Fruit fly (Drosophila melanogaster) whole organism, prepupa: Measurements from ENCODE around the gene Art8.

ENCODE experiments used
- Blimp-1 ChIP-seq: fragments of 200-800 bp; sonication (Bioruptor generic); optimal IDR thresholded peaks from 3 replicates; lab custom pipeline; 2017; ENCODE audit warnings: missing biosample characterization, missing genetic modification characterization, mild to moderate bottlenecking, moderate library complexity, missing genetic modification reagents
- CG10631 ChIP-seq: fragments of 200-800 bp; sonication (Bioruptor generic); optimal IDR thresholded peaks from 2 replicates; lab custom pipeline; 2016; ENCODE audit warnings: missing biosample characterization, missing genetic modification characterization
- CG6276 ChIP-seq: fragments of 200-800 bp; sonication (Bioruptor generic); optimal IDR thresholded peaks from 2 replicates; lab custom pipeline; 2017; ENCODE audit warnings: missing biosample characterization, mild to moderate bottlenecking, missing genetic modification characterization
- CG8632 ChIP-seq: fragments of 200-800 bp; sonication (Bioruptor generic); optimal IDR thresholded peaks from 3 replicates; lab custom pipeline; 2016; ENCODE audit warnings: missing biosample characterization, missing genetic modification characterization
- Ets21C ChIP-seq: fragments of 200-800 bp; sonication (Bioruptor generic); optimal IDR thresholded peaks from 3 replicates; lab custom pipeline; 2016; ENCODE audit warnings: missing biosample characterization, missing genetic modification characterization
- Lpt ChIP-seq: fragments of 200-800 bp; sonication (Bioruptor generic); optimal IDR thresholded peaks from 3 replicates; lab custom pipeline; 2016; ENCODE audit warnings: missing biosample characterization, missing genetic modification characterization
- Sox102F ChIP-seq: fragments of 200-800 bp; sonication (Bioruptor generic); optimal IDR thresholded peaks from 2 replicates; lab custom pipeline; 2016; ENCODE audit warnings: missing biosample characterization, mild to moderate bottlenecking, missing genetic modification characterization
- acj6 ChIP-seq: fragments of 200-800 bp; sonication (Bioruptor generic); optimal IDR thresholded peaks from 3 replicates; lab custom pipeline; 2016; ENCODE audit warnings: missing biosample characterization, missing genetic modification characterization
- fd59A ChIP-seq: fragments of 200-800 bp; sonication (Bioruptor generic); optimal IDR thresholded peaks from 2 replicates; lab custom pipeline; 2017; ENCODE audit warnings: missing biosample characterization, mild to moderate bottlenecking, missing genetic modification characterization, missing genetic modification reagents
- fkh ChIP-seq: fragments of 200-800 bp; sonication (Bioruptor generic); optimal IDR thresholded peaks from 3 replicates; lab custom pipeline; 2017; ENCODE audit warnings: missing biosample characterization, mild to moderate bottlenecking, missing genetic modification characterization, moderate library complexity
- spab ChIP-seq: fragments of 200-800 bp; sonication (Bioruptor generic); optimal IDR thresholded peaks from 2 replicates; lab custom pipeline; 2017; ENCODE audit warnings: missing biosample characterization, mild to moderate bottlenecking, missing genetic modification characterization, missing genetic modification reagents

- TF ChIP-seq CG8632 (GFP tag; lab: Kevin White, UChicago) (no peak), acj6 (GFP tag; lab: Kevin White, UChicago) (no peak), Blimp-1 (GFP tag; lab: Kevin White, UChicago) (peak; percentile 99), fkh (peak; percentile 26), spab (GFP tag; lab: Kevin White, UChicago) (peak; percentile 73), CG6276 (GFP tag; lab: Kevin White, UChicago) (no peak), Lpt (peak; percentile 28), Sox102F (GFP tag; lab: Kevin White, UChicago) (peak; percentile 61), CG10631 (GFP tag; lab: Kevin White, UChicago) (no peak), fd59A (GFP tag; lab: Kevin White, UChicago) (no peak), Ets21C (no peak)
Observed at dm6 chr2L:10967257-10968008, 43.5 kb downstream of the Art8 start.
